Worm (Caenorhabditis elegans) whole organism, early embryonic: ENCODE data around the gene dmsr-11.

Experiments used
- B0310.2 ChIP-seq: sonication (generic microtip); optimal IDR thresholded peaks from 2 replicates; lab custom pipeline; 2016; ENCODE audit warnings: mild to moderate bottlenecking, missing genetic modification characterization, missing compliant biosample characterization
- F13C5.2 ChIP-seq: sonication (generic microtip); optimal IDR thresholded peaks from 2 replicates; lab custom pipeline; 2017; ENCODE audit warnings: mild to moderate bottlenecking, missing genetic modification characterization, inconsistent platforms, missing compliant biosample characterization
- aly-1 ChIP-seq: sonication (generic microtip); optimal IDR thresholded peaks from 2 replicates; lab custom pipeline; 2016; ENCODE audit warnings: missing genetic modification characterization, missing compliant biosample characterization
- ama-1 ChIP-seq: fragments of 150-350 bp; optimal IDR thresholded peaks from 2 replicates; lab custom pipeline; 2014
- ceh-13 ChIP-seq: fragments of 200-800 bp; sonication (Bioruptor generic); optimal IDR thresholded peaks from 2 replicates; lab custom pipeline; 2018; ENCODE audit warnings: mild to moderate bottlenecking, missing genetic modification characterization, missing compliant biosample characterization
- ceh-36 ChIP-seq: sonication (generic microtip); optimal IDR thresholded peaks from 2 replicates; lab custom pipeline; 2016; ENCODE audit warnings: missing genetic modification characterization, inconsistent platforms, missing compliant biosample characterization
- ets-7 ChIP-seq: sonication (generic microtip); optimal IDR thresholded peaks from 2 replicates; lab custom pipeline; 2016; ENCODE audit warnings: missing genotype, missing genetic modification characterization, missing compliant biosample characterization
- flt-1 ChIP-seq: fragments of 200-800 bp; sonication (Bioruptor generic); IDR thresholded peaks from 2 replicates; pipeline ENCODE4 v1.3.6; 2022; ENCODE audit warnings: missing genetic modification characterization, missing compliant biosample characterization
- hmbx-1 ChIP-seq: sonication (generic microtip); optimal IDR thresholded peaks from 2 replicates; lab custom pipeline; 2016; ENCODE audit warnings: mild to moderate bottlenecking, missing genetic modification characterization, missing compliant biosample characterization
- hmg-4 ChIP-seq: fragments of 200-800 bp; sonication (Bioruptor generic); optimal IDR thresholded peaks from 2 replicates; lab custom pipeline; 2018; ENCODE audit warnings: mild to moderate bottlenecking, missing genetic modification characterization, missing compliant biosample characterization
- hnd-1 ChIP-seq: sonication (generic microtip); optimal IDR thresholded peaks from 2 replicates; lab custom pipeline; 2016; ENCODE audit warnings: missing genetic modification characterization, missing compliant biosample characterization
- pes-1 ChIP-seq: fragments of 200-800 bp; sonication (Bioruptor generic); IDR thresholded peaks from 2 replicates; pipeline ENCODE4 v1.3.6; 2022; ENCODE audit warnings: missing genetic modification reagents, missing genetic modification characterization, missing compliant biosample characterization
- scrt-1 ChIP-seq: fragments of 200-800 bp; sonication (Bioruptor generic); IDR thresholded peaks from 2 replicates; pipeline ENCODE4 v1.3.6; 2022; ENCODE audit warnings: missing genetic modification characterization, missing compliant biosample characterization
- sea-1 ChIP-seq: fragments of 200-800 bp; sonication (Bioruptor generic); conservative IDR thresholded peaks from 2 replicates; pipeline ENCODE4 v1.3.6; 2022; ENCODE audit warnings: missing genetic modification characterization, missing compliant biosample characterization
- tbx-11 ChIP-seq: fragments of 200-800 bp; sonication (Bioruptor generic); IDR thresholded peaks from 2 replicates; pipeline ENCODE4 v1.3.6; 2022; ENCODE audit warnings: missing genetic modification characterization, missing compliant biosample characterization
- tbx-37 ChIP-seq: fragments of 200-800 bp; sonication (Bioruptor generic); conservative IDR thresholded peaks from 2 replicates; pipeline ENCODE4 v1.3.6; 2022; ENCODE audit warnings: missing genetic modification reagents, missing genetic modification characterization, missing compliant biosample characterization
- tra-4 ChIP-seq: sonication (generic microtip); optimal IDR thresholded peaks from 2 replicates; lab custom pipeline; 2017; ENCODE audit warnings: missing genetic modification characterization, missing compliant biosample characterization

Gene dmsr-11

ce11 chrV:6831539-6831938, 27.6 kb upstream of the dmsr-11 start:
- TF ChIP-seq pes-1 (GFP tag; lab: Robert Waterston, UW) (no peak), sea-1 (0 out of 2 replicates have a peak, but pooled peaks have one; percentile 7)

- TF ChIP-seq ceh-13 (GFP tag; lab: Kevin White, UChicago): no peak
- no peak for TF ChIP-seq hmg-4
- no peak for TF ChIP-seq tra-4
- no peak for TF ChIP-seq F13C5.2 (tag; lab: Kevin White, UChicago)
- no peak for TF ChIP-seq ama-1 (lab: Kevin White, UChicago)
- no peak for TF ChIP-seq tbx-37 (GFP tag; lab: Robert Waterston, UW)
- TF ChIP-seq flt-1 (GFP tag; lab: Robert Waterston, UW): no peak
- TF ChIP-seq ets-7 (tag; lab: Kevin White, UChicago): no peak
- TF ChIP-seq hnd-1 (tag; lab: Kevin White, UChicago): no peak
- TF ChIP-seq pes-1 (GFP tag; lab: Robert Waterston, UW): no peak
- no peak for TF ChIP-seq hmbx-1 (tag; lab: Kevin White, UChicago)
- no peak for TF ChIP-seq B0310.2 (tag; lab: Kevin White, UChicago)
- no peak for TF ChIP-seq aly-1 (tag; lab: Kevin White, UChicago)
- TF ChIP-seq scrt-1 (GFP tag; lab: Robert Waterston, UW): no peak
Observed at ce11 chrV:6830755-6831227, 26.9 kb upstream of the dmsr-11 start, which contains the start of gene col-142. Gene col-142 (plus strand): TSS chrV:6831177.

ce11 chrV:6830075-6830474, 26.2 kb upstream of the dmsr-11 start:
- TF ChIP-seq B0310.2 (tag; lab: Kevin White, UChicago) (no peak), tbx-11 (GFP tag; lab: Robert Waterston, UW) (no peak), ama-1 (lab: Kevin White, UChicago) (no peak), ceh-36 (no peak), F13C5.2 (tag; lab: Kevin White, UChicago) (no peak), tbx-37 (GFP tag; lab: Robert Waterston, UW) (no peak), aly-1 (tag; lab: Kevin White, UChicago) (no peak), scrt-1 (GFP tag; lab: Robert Waterston, UW) (no peak), flt-1 (GFP tag; lab: Robert Waterston, UW) (no peak), ets-7 (tag; lab: Kevin White, UChicago) (no peak), hmg-4 (no peak), sea-1 (no peak), ceh-13 (GFP tag; lab: Kevin White, UChicago) (no peak)

- TF ChIP-seq tbx-11 (GFP tag; lab: Robert Waterston, UW) (no peak), ets-7 (tag; lab: Kevin White, UChicago) (no peak), tra-4 (no peak), hmbx-1 (tag; lab: Kevin White, UChicago) (no peak), scrt-1 (GFP tag; lab: Robert Waterston, UW) (no peak), B0310.2 (tag; lab: Kevin White, UChicago) (no peak), F13C5.2 (tag; lab: Kevin White, UChicago) (no peak), pes-1 (GFP tag; lab: Robert Waterston, UW) (no peak), ceh-36 (no peak), aly-1 (tag; lab: Kevin White, UChicago) (no peak), tbx-37 (GFP tag; lab: Robert Waterston, UW) (no peak), ceh-13 (GFP tag; lab: Kevin White, UChicago) (no peak), sea-1 (no peak)
Observed at ce11 chrV:6829404-6829803, 25.5 kb upstream of the dmsr-11 start, which contains the start of gene col-141. Gene col-141 (plus strand): TSS chrV:6829704.

ce11 chrV:6828786-6829185, 24.9 kb upstream of the dmsr-11 start, which contains the start of gene dmsr-15:
Gene dmsr-15 (minus strand): TSS chrV:6828886.
- no peak for TF ChIP-seq sea-1
- TF ChIP-seq ama-1 (lab: Kevin White, UChicago): no peak
- TF ChIP-seq ceh-36: no peak
- no peak for TF ChIP-seq hnd-1 (tag; lab: Kevin White, UChicago)
- TF ChIP-seq ets-7 (tag; lab: Kevin White, UChicago): no peak
- TF ChIP-seq B0310.2 (tag; lab: Kevin White, UChicago): no peak
- TF ChIP-seq hmbx-1 (tag; lab: Kevin White, UChicago): no peak
- no peak for TF ChIP-seq tra-4
- TF ChIP-seq F13C5.2 (tag; lab: Kevin White, UChicago): no peak
- no peak for TF ChIP-seq aly-1 (tag; lab: Kevin White, UChicago)
- no peak for TF ChIP-seq hmg-4
- TF ChIP-seq scrt-1 (GFP tag; lab: Robert Waterston, UW): no peak
- TF ChIP-seq pes-1 (GFP tag; lab: Robert Waterston, UW): no peak
- TF ChIP-seq tbx-11 (GFP tag; lab: Robert Waterston, UW): no peak
- no peak for TF ChIP-seq ceh-13 (GFP tag; lab: Kevin White, UChicago)
- TF ChIP-seq flt-1 (GFP tag; lab: Robert Waterston, UW): no peak
- no peak for TF ChIP-seq tbx-37 (GFP tag; lab: Robert Waterston, UW)

ce11 chrV:6823432-6823831, 19.5 kb upstream of the dmsr-11 start:
- TF ChIP-seq hnd-1 (tag; lab: Kevin White, UChicago) (no peak), tbx-11 (GFP tag; lab: Robert Waterston, UW) (no peak), tbx-37 (GFP tag; lab: Robert Waterston, UW) (no peak), ceh-13 (GFP tag; lab: Kevin White, UChicago) (no peak), hmbx-1 (tag; lab: Kevin White, UChicago) (no peak), scrt-1 (GFP tag; lab: Robert Waterston, UW) (no peak), B0310.2 (tag; lab: Kevin White, UChicago) (no peak), hmg-4 (no peak), tra-4 (no peak), pes-1 (GFP tag; lab: Robert Waterston, UW) (no peak), F13C5.2 (tag; lab: Kevin White, UChicago) (no peak), aly-1 (tag; lab: Kevin White, UChicago) (no peak), sea-1 (no peak), ama-1 (lab: Kevin White, UChicago) (no peak), ceh-36 (no peak)

- TF ChIP-seq scrt-1 (GFP tag; lab: Robert Waterston, UW): no peak
- no peak for TF ChIP-seq F13C5.2 (tag; lab: Kevin White, UChicago)
- no peak for TF ChIP-seq aly-1 (tag; lab: Kevin White, UChicago)
- no peak for TF ChIP-seq pes-1 (GFP tag; lab: Robert Waterston, UW)
- no peak for TF ChIP-seq flt-1 (GFP tag; lab: Robert Waterston, UW)
- TF ChIP-seq hnd-1 (tag; lab: Kevin White, UChicago): no peak
- TF ChIP-seq sea-1: no peak
- no peak for TF ChIP-seq ceh-36
- TF ChIP-seq tra-4: no peak
- no peak for TF ChIP-seq tbx-37 (GFP tag; lab: Robert Waterston, UW)
- TF ChIP-seq ama-1 (lab: Kevin White, UChicago): no peak
- TF ChIP-seq hmg-4: no peak
- no peak for TF ChIP-seq B0310.2 (tag; lab: Kevin White, UChicago)
- no peak for TF ChIP-seq ets-7 (tag; lab: Kevin White, UChicago)
- TF ChIP-seq tbx-11 (GFP tag; lab: Robert Waterston, UW): no peak
- TF ChIP-seq ceh-13 (GFP tag; lab: Kevin White, UChicago): no peak
- no peak for TF ChIP-seq hmbx-1 (tag; lab: Kevin White, UChicago)
Observed at ce11 chrV:6821509-6821908, 17.6 kb upstream of the dmsr-11 start, which contains the start of gene T15B7.8. Gene T15B7.8 (plus strand): TSS chrV:6821809.
